Worm (Caenorhabditis elegans) whole organism, late embryonic: ENCODE results near the gene ZC204.14.
"Not testable (repeated sequence)": the region's sequence is repeated elsewhere in the genome, so short reads cannot be mapped to it uniquely, and the experiment has no call there.

Experiments
- C38D4.7 ChIP-seq: fragments of 200-800 bp; sonication (Bioruptor generic); optimal IDR thresholded peaks from 2 replicates; lab custom pipeline; 2018; ENCODE audit warnings: mild to moderate bottlenecking, missing genetic modification characterization, moderate library complexity, missing compliant biosample characterization
- F13H6.1 ChIP-seq: sonication (generic microtip); optimal IDR thresholded peaks from 2 replicates; lab custom pipeline; 2016; ENCODE audit warnings: missing genetic modification characterization, missing compliant biosample characterization
- T23F11.4 ChIP-seq: fragments of 200-800 bp; sonication (Bioruptor generic); optimal IDR thresholded peaks from 2 replicates; lab custom pipeline; 2018; ENCODE audit warnings: mild to moderate bottlenecking, missing genetic modification characterization, missing compliant biosample characterization
- Y22D7AL.16 ChIP-seq: sonication (generic microtip); optimal IDR thresholded peaks from 2 replicates; lab custom pipeline; 2016; ENCODE audit warnings: missing genetic modification characterization, missing compliant biosample characterization
- ahr-1 ChIP-seq: sonication (generic microtip); optimal IDR thresholded peaks from 2 replicates; lab custom pipeline; 2016; ENCODE audit warnings: missing genetic modification characterization, missing compliant biosample characterization
- ama-1 ChIP-seq: fragments of 150-350 bp; optimal IDR thresholded peaks from 2 replicates; lab custom pipeline; 2014
- ceh-14 ChIP-seq: sonication (generic microtip); optimal IDR thresholded peaks from 2 replicates; lab custom pipeline; 2016; ENCODE audit warnings: missing genotype, missing genetic modification characterization, missing compliant biosample characterization
- ceh-19 ChIP-seq: fragments of 200-800 bp; sonication (Bioruptor generic); optimal IDR thresholded peaks from 2 replicates; lab custom pipeline; 2018; ENCODE audit warnings: mild to moderate bottlenecking, missing genetic modification characterization, missing compliant biosample characterization
- ceh-22 ChIP-seq: sonication (generic microtip); optimal IDR thresholded peaks from 2 replicates; lab custom pipeline; 2017; ENCODE audit warnings: missing biosample characterization, missing genetic modification characterization
- ceh-24 ChIP-seq: sonication (generic microtip); optimal IDR thresholded peaks from 2 replicates; lab custom pipeline; 2016; ENCODE audit warnings: mild to moderate bottlenecking, missing genetic modification characterization, missing compliant biosample characterization
- ceh-34 ChIP-seq: sonication (generic microtip); optimal IDR thresholded peaks from 2 replicates; lab custom pipeline; 2016; ENCODE audit warnings: mild to moderate bottlenecking, missing genetic modification characterization, missing compliant biosample characterization
- ceh-45 ChIP-seq: fragments of 200-800 bp; sonication (Bioruptor generic); IDR thresholded peaks from 2 replicates; pipeline ENCODE4 v1.3.6; 2022; ENCODE audit warnings: missing genetic modification reagents, missing genetic modification characterization, missing compliant biosample characterization
- ceh-48 ChIP-seq: sonication (generic microtip); optimal IDR thresholded peaks from 2 replicates; lab custom pipeline; 2016; ENCODE audit warnings: missing genetic modification characterization, inconsistent platforms, missing compliant biosample characterization
- ceh-9 ChIP-seq: sonication (generic microtip); optimal IDR thresholded peaks from 2 replicates; lab custom pipeline; 2016; ENCODE audit warnings: mild to moderate bottlenecking, missing genetic modification characterization, inconsistent platforms, missing compliant biosample characterization
- dve-1 ChIP-seq: sonication (generic microtip); optimal IDR thresholded peaks from 2 replicates; lab custom pipeline; 2017; ENCODE audit warnings: antibody characterized with exemption, mild to moderate bottlenecking, missing genetic modification characterization, missing compliant biosample characterization
- elt-2 ChIP-seq: sonication (generic microtip); optimal IDR thresholded peaks from 2 replicates; lab custom pipeline; 2016; ENCODE audit warnings: missing genetic modification reagents, missing genetic modification characterization, missing compliant biosample characterization
- elt-4 ChIP-seq: sonication (generic microtip); optimal IDR thresholded peaks from 2 replicates; lab custom pipeline; 2016; ENCODE audit warnings: missing genetic modification characterization, missing compliant biosample characterization
- ets-4 ChIP-seq: sonication (generic microtip); optimal IDR thresholded peaks from 2 replicates; lab custom pipeline; 2016; ENCODE audit warnings: missing genetic modification characterization, missing compliant biosample characterization
- eyg-1 ChIP-seq: sonication (generic microtip); optimal IDR thresholded peaks from 2 replicates; lab custom pipeline; 2016; ENCODE audit warnings: missing genotype, missing genetic modification characterization, missing compliant biosample characterization
- fkh-6 ChIP-seq: sonication (generic microtip); optimal IDR thresholded peaks from 2 replicates; lab custom pipeline; 2016; ENCODE audit warnings: missing genetic modification characterization, missing compliant biosample characterization
- hlh-30 ChIP-seq: sonication (generic microtip); optimal IDR thresholded peaks from 2 replicates; lab custom pipeline; 2017; ENCODE audit warnings: antibody characterized with exemption, missing genetic modification characterization, missing compliant biosample characterization; ENCODE audit not compliant: insufficient read depth
- hlh-6 ChIP-seq: sonication (generic microtip); optimal IDR thresholded peaks from 2 replicates; lab custom pipeline; 2016; ENCODE audit warnings: missing genotype, missing genetic modification characterization, missing compliant biosample characterization
- hlh-8 ChIP-seq: sonication (generic microtip); optimal IDR thresholded peaks from 2 replicates; lab custom pipeline; 2016; ENCODE audit warnings: missing genotype, missing genetic modification characterization, missing compliant biosample characterization
- lim-6 ChIP-seq: sonication (generic microtip); optimal IDR thresholded peaks from 2 replicates; lab custom pipeline; 2016; ENCODE audit warnings: missing genetic modification characterization, missing compliant biosample characterization
- lin-11 ChIP-seq: fragments of 200-800 bp; sonication (Bioruptor generic); optimal IDR thresholded peaks from 2 replicates; lab custom pipeline; 2018; ENCODE audit warnings: mild to moderate bottlenecking, missing genetic modification characterization, missing compliant biosample characterization
- madf-2 ChIP-seq: sonication (generic microtip); optimal IDR thresholded peaks from 2 replicates; lab custom pipeline; 2017; ENCODE audit warnings: missing genetic modification characterization, missing compliant biosample characterization
- mec-3 ChIP-seq: sonication (generic microtip); optimal IDR thresholded peaks from 2 replicates; lab custom pipeline; 2016; ENCODE audit warnings: borderline replicate concordance, missing genetic modification characterization, missing compliant biosample characterization
- nfya-1 ChIP-seq: sonication (generic microtip); optimal IDR thresholded peaks from 2 replicates; lab custom pipeline; 2017; ENCODE audit warnings: missing genetic modification characterization, mild to moderate bottlenecking, missing compliant biosample characterization, antibody characterized with exemption, moderate library complexity
- nhr-232 ChIP-seq: sonication (generic microtip); optimal IDR thresholded peaks from 2 replicates; lab custom pipeline; 2016; ENCODE audit warnings: missing genetic modification characterization, missing compliant biosample characterization
- pax-1 ChIP-seq: fragments of 150-350 bp; optimal IDR thresholded peaks from 2 replicates; lab custom pipeline; 2014; ENCODE audit warnings: missing biosample characterization, missing genetic modification characterization
- ref-2 ChIP-seq: sonication (generic microtip); optimal IDR thresholded peaks from 2 replicates; lab custom pipeline; 2016; ENCODE audit warnings: missing genetic modification characterization, missing compliant biosample characterization
- sdc-2 ChIP-seq: sonication (generic microtip); optimal IDR thresholded peaks from 2 replicates; lab custom pipeline; 2016; ENCODE audit warnings: missing genotype, missing genetic modification characterization, missing compliant biosample characterization
- sox-2 ChIP-seq: fragments of 200-800 bp; sonication (Bioruptor generic); IDR thresholded peaks from 2 replicates; pipeline ENCODE4 v1.3.6; 2022; ENCODE audit warnings: missing genetic modification reagents, missing genetic modification characterization, missing compliant biosample characterization
- sox-4 ChIP-seq: sonication (generic microtip); optimal IDR thresholded peaks from 2 replicates; lab custom pipeline; 2017; ENCODE audit warnings: mild to moderate bottlenecking, missing genetic modification characterization, inconsistent platforms, missing compliant biosample characterization
- tbx-2 ChIP-seq: sonication (generic microtip); optimal IDR thresholded peaks from 2 replicates; lab custom pipeline; 2016; ENCODE audit warnings: missing genetic modification characterization, missing compliant biosample characterization
- ttx-3 ChIP-seq: sonication (generic microtip); optimal IDR thresholded peaks from 2 replicates; lab custom pipeline; 2016; ENCODE audit warnings: missing genetic modification reagents, missing genetic modification characterization, missing compliant biosample characterization
- zip-5 ChIP-seq: sonication (generic microtip); optimal IDR thresholded peaks from 2 replicates; lab custom pipeline; 2016; ENCODE audit warnings: missing genetic modification characterization, missing compliant biosample characterization
- ztf-16 ChIP-seq: sonication (generic microtip); optimal IDR thresholded peaks from 2 replicates; lab custom pipeline; 2017; ENCODE audit warnings: missing genetic modification characterization, missing compliant biosample characterization

The ZC204.14 gene

ce11 chrII:1666025-1666424 is 3.3 kb upstream of the ZC204.14 start, which contains the start of gene srlf-29:
srlf-29 (plus strand) TSS chrII:1666325.
- TF ChIP-seq ceh-9 (tag; lab: Kevin White, UChicago) (no peak), ceh-48 (tag; lab: Kevin White, UChicago) (no peak), ceh-22 (no peak), eyg-1 (tag; lab: Kevin White, UChicago) (no peak), fkh-6 (tag; lab: Kevin White, UChicago) (no peak), nfya-1 (tag; lab: Kevin White, UChicago) (no peak), F13H6.1 (no peak), zip-5 (tag; lab: Kevin White, UChicago) (no peak), hlh-30 (tag; lab: Kevin White, UChicago) (no peak), ceh-45 (GFP tag; lab: Robert Waterston, UW) (no peak), ttx-3 (no peak), pax-1 (tag; lab: Kevin White, UChicago) (no peak), ceh-24 (tag; lab: Kevin White, UChicago) (no peak), ceh-34 (tag; lab: Kevin White, UChicago) (no peak), hlh-6 (tag; lab: Kevin White, UChicago) (no peak), ceh-19 (GFP tag; lab: Kevin White, UChicago) (no peak), madf-2 (tag; lab: Kevin White, UChicago) (no peak), lin-11 (tag; lab: Kevin White, UChicago) (no peak), T23F11.4 (GFP tag; lab: Kevin White, UChicago) (no peak)
- TF ChIP-seq, all 69 proteins: peak for 0

ce11 chrII:1663516-1663915 is 767 bp upstream of the ZC204.14 start, which contains the start of gene duxl-1:
duxl-1 (plus strand) TSS chrII:1663699.
- peak; percentile 40 for TF ChIP-seq elt-2
- no peak for TF ChIP-seq mec-3 (tag; lab: Kevin White, UChicago)
- TF ChIP-seq ref-2: peak; percentile 25
- TF ChIP-seq hlh-30 (tag; lab: Kevin White, UChicago): peak; percentile 42
- TF ChIP-seq tbx-2 (tag; lab: Kevin White, UChicago): peak; percentile 15
- TF ChIP-seq eyg-1 (tag; lab: Kevin White, UChicago): no peak

ce11 chrII:1660888-1661287 is 1.9 kb downstream of the ZC204.14 start, which contains the start of gene ZC204.13:
ZC204.13 (minus strand) TSS chrII:1660988.
- TF ChIP-seq ztf-16 (tag; lab: Kevin White, UChicago); ets-4 (tag; lab: Kevin White, UChicago); ahr-1: not testable (repeated sequence)

ce11 chrII:1659729-1660128 is 3.0 kb downstream of the ZC204.14 start:
- TF ChIP-seq elt-2: peak; percentile 16
- TF ChIP-seq, all 69 proteins: peak for 1; not testable (repeated sequence) for 68

- TF ChIP-seq ceh-48 (tag; lab: Kevin White, UChicago) (no peak), sdc-2 (no peak), nhr-232 (tag; lab: Kevin White, UChicago) (no peak), ceh-45 (GFP tag; lab: Robert Waterston, UW) (no peak), F13H6.1 (no peak), mec-3 (tag; lab: Kevin White, UChicago) (no peak), ceh-14 (tag; lab: Kevin White, UChicago) (no peak), sox-4 (no peak), elt-4 (tag; lab: Kevin White, UChicago) (no peak), pax-1 (tag; lab: Kevin White, UChicago) (no peak), lim-6 (tag; lab: Kevin White, UChicago) (no peak), hlh-8 (no peak), Y22D7AL.16 (no peak), sox-2 (GFP tag; lab: Robert Waterston, UW) (no peak), tbx-2 (tag; lab: Kevin White, UChicago) (no peak), ceh-9 (tag; lab: Kevin White, UChicago) (no peak), elt-2 (no peak), dve-1 (no peak), ama-1 (lab: Kevin White, UChicago) (no peak), C38D4.7 (GFP tag; lab: Kevin White, UChicago) (no peak)
Observed at ce11 chrII:1657202-1657601, 5.5 kb downstream of the ZC204.14 start, which contains the start of gene ZC204.12. ZC204.12 (minus strand) TSS chrII:1657302.
